Fruit fly (Drosophila melanogaster): ENCODE measurements around the gene SmD2.

dm6 chr3R:6368100-6368499 lies 22.4 kb upstream of the SmD2 start, which contains the start of gene CG42724:
- TF ChIP-seq CG11617 (GFP tag; optimal IDR thresholded peaks at IDR 0.05), result peak; percentile 5
- no peak for TF ChIP-seq CG5204 (GFP tag; optimal IDR thresholded peaks at IDR 0.05)
